Worm (Caenorhabditis elegans) whole organism, early embryonic: ENCODE measurements around the gene C14C6.2.

ENCODE experiments used
- B0310.2 ChIP-seq: sonication (generic microtip); optimal IDR thresholded peaks from 2 replicates; lab custom pipeline; 2016; ENCODE audit warnings: mild to moderate bottlenecking, missing genetic modification characterization, missing compliant biosample characterization
- F13C5.2 ChIP-seq: sonication (generic microtip); optimal IDR thresholded peaks from 2 replicates; lab custom pipeline; 2017; ENCODE audit warnings: mild to moderate bottlenecking, missing genetic modification characterization, inconsistent platforms, missing compliant biosample characterization
- aly-1 ChIP-seq: sonication (generic microtip); optimal IDR thresholded peaks from 2 replicates; lab custom pipeline; 2016; ENCODE audit warnings: missing genetic modification characterization, missing compliant biosample characterization
- ama-1 ChIP-seq: fragments of 150-350 bp; optimal IDR thresholded peaks from 2 replicates; lab custom pipeline; 2014
- ceh-13 ChIP-seq: fragments of 200-800 bp; sonication (Bioruptor generic); optimal IDR thresholded peaks from 2 replicates; lab custom pipeline; 2018; ENCODE audit warnings: mild to moderate bottlenecking, missing genetic modification characterization, missing compliant biosample characterization
- ceh-36 ChIP-seq: sonication (generic microtip); optimal IDR thresholded peaks from 2 replicates; lab custom pipeline; 2016; ENCODE audit warnings: missing genetic modification characterization, inconsistent platforms, missing compliant biosample characterization
- ets-7 ChIP-seq: sonication (generic microtip); optimal IDR thresholded peaks from 2 replicates; lab custom pipeline; 2016; ENCODE audit warnings: missing genotype, missing genetic modification characterization, missing compliant biosample characterization
- flt-1 ChIP-seq: fragments of 200-800 bp; sonication (Bioruptor generic); IDR thresholded peaks from 2 replicates; pipeline ENCODE4 v1.3.6; 2022; ENCODE audit warnings: missing genetic modification characterization, missing compliant biosample characterization
- hmbx-1 ChIP-seq: sonication (generic microtip); optimal IDR thresholded peaks from 2 replicates; lab custom pipeline; 2016; ENCODE audit warnings: mild to moderate bottlenecking, missing genetic modification characterization, missing compliant biosample characterization
- hmg-4 ChIP-seq: fragments of 200-800 bp; sonication (Bioruptor generic); optimal IDR thresholded peaks from 2 replicates; lab custom pipeline; 2018; ENCODE audit warnings: mild to moderate bottlenecking, missing genetic modification characterization, missing compliant biosample characterization
- hnd-1 ChIP-seq: sonication (generic microtip); optimal IDR thresholded peaks from 2 replicates; lab custom pipeline; 2016; ENCODE audit warnings: missing genetic modification characterization, missing compliant biosample characterization
- pes-1 ChIP-seq: fragments of 200-800 bp; sonication (Bioruptor generic); IDR thresholded peaks from 2 replicates; pipeline ENCODE4 v1.3.6; 2022; ENCODE audit warnings: missing genetic modification reagents, missing genetic modification characterization, missing compliant biosample characterization
- scrt-1 ChIP-seq: fragments of 200-800 bp; sonication (Bioruptor generic); IDR thresholded peaks from 2 replicates; pipeline ENCODE4 v1.3.6; 2022; ENCODE audit warnings: missing genetic modification characterization, missing compliant biosample characterization
- sea-1 ChIP-seq: fragments of 200-800 bp; sonication (Bioruptor generic); conservative IDR thresholded peaks from 2 replicates; pipeline ENCODE4 v1.3.6; 2022; ENCODE audit warnings: missing genetic modification characterization, missing compliant biosample characterization
- tbx-11 ChIP-seq: fragments of 200-800 bp; sonication (Bioruptor generic); IDR thresholded peaks from 2 replicates; pipeline ENCODE4 v1.3.6; 2022; ENCODE audit warnings: missing genetic modification characterization, missing compliant biosample characterization
- tbx-37 ChIP-seq: fragments of 200-800 bp; sonication (Bioruptor generic); conservative IDR thresholded peaks from 2 replicates; pipeline ENCODE4 v1.3.6; 2022; ENCODE audit warnings: missing genetic modification reagents, missing genetic modification characterization, missing compliant biosample characterization
- tra-4 ChIP-seq: sonication (generic microtip); optimal IDR thresholded peaks from 2 replicates; lab custom pipeline; 2017; ENCODE audit warnings: missing genetic modification characterization, missing compliant biosample characterization

The C14C6.2 gene

DNA sequence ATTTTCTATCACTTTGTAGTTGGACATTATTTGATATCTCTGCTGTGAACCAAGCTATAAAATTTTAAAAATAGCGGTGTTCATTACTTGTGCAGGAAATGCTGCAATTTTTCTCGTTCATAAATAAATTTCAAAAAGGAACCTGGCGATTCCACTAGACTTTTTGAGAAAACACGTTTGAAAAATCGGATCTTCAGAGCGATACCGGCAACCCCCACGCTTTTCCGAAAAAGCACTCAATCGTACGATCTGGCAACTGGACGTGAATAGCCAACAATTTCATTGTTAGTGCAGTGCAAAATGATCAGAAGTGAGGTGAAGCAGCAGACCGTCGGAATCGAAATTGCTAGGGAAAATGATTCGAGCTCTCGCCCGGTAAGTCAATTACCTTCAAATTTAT is 18.7 kb downstream of the C14C6.2 start, which contains the start of gene nstp-7:
nstp-7 (plus strand) TSS at position 301 of the 400 bp plus-strand sequence.
- TF ChIP-seq aly-1 (tag; lab: Kevin White, UChicago) (no peak), scrt-1 (GFP tag; lab: Robert Waterston, UW) (no peak), flt-1 (GFP tag; lab: Robert Waterston, UW) (no peak), tra-4 (tag; lab: Kevin White, UChicago) (no peak), hnd-1 (no peak), hmg-4 (GFP tag; lab: Kevin White, UChicago) (no peak), tbx-11 (GFP tag; lab: Robert Waterston, UW) (no peak), tbx-37 (GFP tag; lab: Robert Waterston, UW) (no peak), ama-1 (lab: Kevin White, UChicago) (no peak), F13C5.2 (tag; lab: Kevin White, UChicago) (no peak), sea-1 (GFP tag; lab: Robert Waterston, UW) (no peak), ets-7 (no peak), ceh-36 (tag; lab: Kevin White, UChicago) (no peak)

DNA sequence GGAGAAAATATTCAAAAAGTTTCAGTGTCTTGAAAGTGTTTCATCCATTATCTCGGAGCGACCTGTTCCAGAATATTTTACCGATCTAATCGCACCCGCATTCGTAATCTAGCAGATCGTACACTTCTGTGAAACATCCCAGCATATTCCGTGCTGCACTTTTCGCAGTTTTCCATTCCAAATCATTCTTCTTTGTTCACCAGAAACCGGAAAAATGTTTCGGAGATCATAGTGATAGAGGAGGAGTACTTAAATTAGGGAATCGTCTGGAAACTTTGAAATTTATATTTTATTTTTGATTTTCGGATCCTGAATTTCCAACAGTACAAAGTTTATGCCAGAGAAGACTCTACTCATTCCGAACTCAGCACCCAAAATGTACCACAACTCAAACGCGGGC is 22.5 kb downstream of the C14C6.2 start, which contains the start of gene K06H6.2:
K06H6.2 (plus strand) TSS at position 301 of the 400 bp plus-strand sequence.
- no peak for TF ChIP-seq ets-7
- no peak for TF ChIP-seq hmbx-1
- no peak for TF ChIP-seq hmg-4 (GFP tag; lab: Kevin White, UChicago)
- no peak for TF ChIP-seq flt-1 (GFP tag; lab: Robert Waterston, UW)
- TF ChIP-seq ama-1 (lab: Kevin White, UChicago) = no peak
- no peak for TF ChIP-seq tbx-37 (GFP tag; lab: Robert Waterston, UW)

DNA sequence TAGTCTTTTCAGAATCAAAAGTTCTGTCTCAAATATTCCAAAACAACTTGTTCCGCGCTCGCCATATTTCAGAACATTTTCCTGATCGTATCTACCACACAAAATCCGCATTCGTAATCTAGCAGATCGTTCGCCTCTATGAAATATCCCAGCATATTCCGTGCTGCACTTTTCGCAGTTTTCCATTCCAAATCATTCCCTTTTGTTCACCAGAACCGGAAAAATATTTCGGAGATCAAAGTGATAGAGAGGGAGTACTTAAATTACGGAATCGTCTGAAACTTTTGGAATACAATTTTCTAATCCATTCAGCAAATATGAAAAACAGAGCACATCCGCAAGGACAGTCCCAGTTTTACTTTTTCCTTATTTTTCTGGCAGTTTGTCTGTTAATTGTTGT is 24.9 kb downstream of the C14C6.2 start, which contains the start of gene K06H6.1:
K06H6.1 (plus strand) TSS at position 301 of the 400 bp plus-strand sequence.
- TF ChIP-seq tra-4 (tag; lab: Kevin White, UChicago) (no peak), ama-1 (lab: Kevin White, UChicago) (no peak), hmg-4 (GFP tag; lab: Kevin White, UChicago) (no peak), B0310.2 (tag; lab: Kevin White, UChicago) (no peak), F13C5.2 (tag; lab: Kevin White, UChicago) (no peak), tbx-11 (GFP tag; lab: Robert Waterston, UW) (no peak), hnd-1 (no peak), flt-1 (GFP tag; lab: Robert Waterston, UW) (no peak), hmbx-1 (no peak), aly-1 (tag; lab: Kevin White, UChicago) (no peak), ets-7 (no peak), scrt-1 (GFP tag; lab: Robert Waterston, UW) (no peak), ceh-13 (GFP tag; lab: Kevin White, UChicago) (no peak), pes-1 (GFP tag; lab: Robert Waterston, UW) (no peak), sea-1 (GFP tag; lab: Robert Waterston, UW) (no peak), ceh-36 (tag; lab: Kevin White, UChicago) (no peak), tbx-37 (GFP tag; lab: Robert Waterston, UW) (no peak)

DNA sequence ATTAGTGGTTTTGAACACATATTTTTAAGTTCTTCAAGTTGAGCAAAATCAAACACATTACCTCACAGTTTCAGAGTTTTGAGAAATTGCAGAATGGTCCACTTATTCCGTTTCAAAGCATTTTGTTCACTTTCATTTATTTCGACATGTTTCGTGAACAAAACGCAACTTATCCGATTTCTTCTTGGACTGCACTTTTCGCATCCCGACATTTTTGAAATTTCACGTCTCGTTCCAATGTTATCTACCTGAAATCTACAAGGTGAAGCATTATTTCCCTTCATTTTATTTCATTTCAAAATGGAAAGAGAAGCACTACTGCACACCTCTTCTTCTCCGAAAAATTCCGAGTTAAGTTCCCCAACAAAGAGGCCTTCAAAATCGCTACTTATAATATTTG is 27.2 kb downstream of the C14C6.2 start, which contains the start of gene ZK488.6:
ZK488.6 (plus strand) TSS at position 301 of the 400 bp plus-strand sequence.
- TF ChIP-seq F13C5.2 (tag; lab: Kevin White, UChicago) (no peak), aly-1 (tag; lab: Kevin White, UChicago) (no peak), ceh-13 (GFP tag; lab: Kevin White, UChicago) (no peak), flt-1 (GFP tag; lab: Robert Waterston, UW) (no peak), hnd-1 (no peak), pes-1 (GFP tag; lab: Robert Waterston, UW) (no peak), hmbx-1 (no peak), ceh-36 (tag; lab: Kevin White, UChicago) (no peak), B0310.2 (tag; lab: Kevin White, UChicago) (no peak), sea-1 (GFP tag; lab: Robert Waterston, UW) (no peak), tra-4 (tag; lab: Kevin White, UChicago) (no peak), hmg-4 (GFP tag; lab: Kevin White, UChicago) (no peak), ets-7 (no peak), tbx-11 (GFP tag; lab: Robert Waterston, UW) (no peak)

DNA sequence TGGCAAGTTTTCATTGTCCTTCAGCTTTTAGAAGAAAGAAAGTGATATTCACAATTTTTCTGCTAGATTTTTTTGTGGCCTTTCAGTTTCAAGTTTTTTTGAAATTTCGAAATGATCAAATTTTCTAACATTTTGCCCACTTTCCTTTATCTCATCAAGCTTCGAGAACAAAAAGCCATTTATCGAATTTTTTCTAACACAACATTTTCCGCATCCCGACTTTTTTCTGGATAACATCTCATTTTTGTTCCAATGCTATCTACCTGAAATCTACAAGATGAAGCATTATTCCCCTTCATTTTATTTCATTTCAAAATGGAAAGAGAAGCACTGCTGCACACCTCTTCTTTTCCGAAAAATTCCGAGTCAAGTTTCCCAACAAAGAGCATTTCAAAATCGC is 30.0 kb downstream of the C14C6.2 start, which contains the start of gene ZK488.5:
ZK488.5 (plus strand) TSS at position 301 of the 400 bp plus-strand sequence.
- TF ChIP-seq hmg-4 (GFP tag; lab: Kevin White, UChicago) (no peak), pes-1 (GFP tag; lab: Robert Waterston, UW) (no peak), scrt-1 (GFP tag; lab: Robert Waterston, UW) (no peak), F13C5.2 (tag; lab: Kevin White, UChicago) (no peak), ets-7 (no peak), ceh-13 (GFP tag; lab: Kevin White, UChicago) (no peak), flt-1 (GFP tag; lab: Robert Waterston, UW) (no peak)

DNA sequence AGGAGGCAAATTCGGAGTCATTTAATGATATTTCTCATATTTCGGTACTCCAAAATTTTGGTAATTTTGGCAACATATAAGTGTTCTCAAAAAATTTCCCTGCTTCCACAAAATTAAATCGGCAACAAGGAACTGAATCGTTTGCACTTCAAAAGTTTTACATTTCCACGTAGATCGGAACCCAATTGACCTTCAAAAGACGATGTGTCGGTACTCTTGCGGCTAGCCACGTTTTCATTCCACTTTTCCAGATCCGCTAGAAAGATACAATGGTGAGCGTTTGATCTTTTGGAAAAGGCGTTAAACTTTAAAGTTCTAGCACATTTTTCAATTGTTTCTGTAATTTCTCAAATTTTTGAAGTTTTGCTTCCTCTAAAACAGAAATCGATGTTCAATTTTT is 34.0 kb downstream of the C14C6.2 start:
- no peak for TF ChIP-seq hnd-1
- TF ChIP-seq flt-1 (GFP tag; lab: Robert Waterston, UW) = no peak
- no peak for TF ChIP-seq tbx-11 (GFP tag; lab: Robert Waterston, UW)
- TF ChIP-seq tbx-37 (GFP tag; lab: Robert Waterston, UW) = no peak
- TF ChIP-seq ceh-13 (GFP tag; lab: Kevin White, UChicago) = no peak
- no peak for TF ChIP-seq sea-1 (GFP tag; lab: Robert Waterston, UW)
- no peak for TF ChIP-seq F13C5.2 (tag; lab: Kevin White, UChicago)
- no peak for TF ChIP-seq hmbx-1
- TF ChIP-seq ets-7 = no peak
- no peak for TF ChIP-seq hmg-4 (GFP tag; lab: Kevin White, UChicago)
- TF ChIP-seq pes-1 (GFP tag; lab: Robert Waterston, UW) = no peak
- no peak for TF ChIP-seq ama-1 (lab: Kevin White, UChicago)

DNA sequence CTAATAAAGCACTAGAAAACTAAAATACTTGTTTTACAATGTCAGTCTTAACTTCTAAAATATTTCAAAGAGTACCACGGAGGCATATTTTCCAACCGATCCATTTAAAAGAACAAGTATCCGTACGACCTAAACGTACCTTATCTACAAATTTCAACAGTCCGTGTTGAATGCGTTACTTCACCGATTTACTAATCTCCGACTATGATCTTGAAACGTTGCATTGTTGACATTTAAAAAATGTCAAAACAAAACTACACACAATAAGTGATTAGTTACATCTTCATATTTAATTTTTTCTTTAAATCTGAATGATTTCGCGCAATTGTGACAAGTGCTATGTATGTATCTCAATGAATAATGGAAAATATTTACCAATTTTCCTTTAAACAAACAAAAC is 34.9 kb downstream of the C14C6.2 start:
- TF ChIP-seq tbx-37 (GFP tag; lab: Robert Waterston, UW) (no peak), flt-1 (GFP tag; lab: Robert Waterston, UW) (no peak), scrt-1 (GFP tag; lab: Robert Waterston, UW) (no peak), B0310.2 (tag; lab: Kevin White, UChicago) (no peak), aly-1 (tag; lab: Kevin White, UChicago) (no peak), hnd-1 (no peak), tra-4 (tag; lab: Kevin White, UChicago) (no peak), sea-1 (GFP tag; lab: Robert Waterston, UW) (no peak)
